Fruit fly (Drosophila melanogaster): ENCODE measurements around the gene Plap.
A peak's percentile ranks its signal among the peaks of the same experiment; 100 is the strongest.

Gene Plap

dm6 chr2L:1183799-1184198 lies 13.6 kb upstream of the Plap start, which contains the start of the genes CG5126 and Tgt:
Gene CG5126, minus strand, starts transcription at chr2L:1184020.
Gene Tgt, plus strand, starts transcription at chr2L:1184065.
- TF ChIP-seq noc (tag; optimal IDR thresholded peaks at IDR 0.05), result no peak

dm6 chr2L:1177522-1177921 lies 7.4 kb upstream of the Plap start, which contains the start of gene CG4896:
Gene CG4896, plus strand, starts transcription at chr2L:1177690.
- TF ChIP-seq noc (tag; optimal IDR thresholded peaks at IDR 0.05), result no peak

- TF ChIP-seq noc (tag; optimal IDR thresholded peaks at IDR 0.05), result no peak
Observed at dm6 chr2L:1172704-1173107, 2.5 kb upstream of the Plap start, which contains the start of the genes Charon and CG4887. Gene Charon, minus strand, starts transcription at chr2L:1172805. Gene CG4887, plus strand, starts transcription at chr2L:1173009.

- no peak for TF ChIP-seq noc (tag; optimal IDR thresholded peaks at IDR 0.05)
Observed at dm6 chr2L:1166326-1166725, 3.8 kb downstream of the Plap start, which contains the start of gene CG14341. Gene CG14341, plus strand, starts transcription at chr2L:1166506.

dm6 chr2L:1164294-1164693 lies 5.9 kb downstream of the Plap start, which contains the start of gene IntS14:
Gene IntS14, plus strand, starts transcription at chr2L:1164443.
- TF ChIP-seq noc (tag; optimal IDR thresholded peaks at IDR 0.05), result no peak

- no peak for TF ChIP-seq noc (tag; optimal IDR thresholded peaks at IDR 0.05)
Observed at dm6 chr2L:1163538-1164143, 6.5 kb downstream of the Plap start, which contains the start of gene CG5080. Gene CG5080, minus strand, starts transcription at chr2L:1163886.

- TF ChIP-seq noc (tag; optimal IDR thresholded peaks at IDR 0.05), result no peak
Observed at dm6 chr2L:1158519-1159319, 11.4 kb downstream of the Plap start, which contains the start of gene Tango14. Gene Tango14, plus strand, starts transcription at chr2L:1158661.

dm6 chr2L:1157679-1158518 lies 12.3 kb downstream of the Plap start, which contains the start of gene capt:
Gene capt, minus strand, starts transcription at chr2L:1158262.
- peak; percentile 35 for TF ChIP-seq noc (tag; optimal IDR thresholded peaks at IDR 0.05)

dm6 chr2L:1157357-1157678 lies 12.8 kb downstream of the Plap start:
- TF ChIP-seq noc (tag; optimal IDR thresholded peaks at IDR 0.05), result no peak

- TF ChIP-seq noc (tag; optimal IDR thresholded peaks at IDR 0.05), result no peak
Observed at dm6 chr2L:1156592-1157249, 13.4 kb downstream of the Plap start.

- no peak for TF ChIP-seq noc (tag; optimal IDR thresholded peaks at IDR 0.05)
Observed at dm6 chr2L:1152693-1153092, 17.5 kb downstream of the Plap start.

- peak; percentile 14 for TF ChIP-seq noc (tag; optimal IDR thresholded peaks at IDR 0.05)
Observed at dm6 chr2L:1150554-1150953, 19.6 kb downstream of the Plap start, which contains the start of the genes Tfb4 and Vps29. Gene Tfb4, minus strand, starts transcription at chr2L:1150677. Gene Vps29, plus strand, starts transcription at chr2L:1150766.

dm6 chr2L:1147656-1148055 lies 22.5 kb downstream of the Plap start:
- TF ChIP-seq noc (tag; optimal IDR thresholded peaks at IDR 0.05), result no peak

- peak; percentile 96 for TF ChIP-seq noc (tag; optimal IDR thresholded peaks at IDR 0.05)
Observed at dm6 chr2L:1144371-1145360, 25.5 kb downstream of the Plap start.

Measured in whole organism, larva.